Fruit fly (Drosophila melanogaster): ENCODE results near the gene CG10958.

CG10958 gene

dm6 chrX:8126149-8126548 lies 5.9 kb upstream of the CG10958 start (continued):
- TF ChIP-seq Mad (GFP tag; optimal IDR thresholded peaks at IDR 0.05) (no peak), sqz (GFP tag; optimal IDR thresholded peaks at IDR 0.05) (no peak), ro (GFP tag; IDR thresholded peaks at IDR 0.05) (no peak), insv (GFP tag; optimal IDR thresholded peaks at IDR 0.05) (no peak), CG14860 (GFP tag; IDR thresholded peaks at IDR 0.05; ENCODE audit: partially characterized antibody) (no peak), wdn (GFP tag; IDR thresholded peaks at IDR 0.05) (no peak), h (optimal IDR thresholded peaks at IDR 0.05) (no peak), pb (GFP tag; optimal IDR thresholded peaks at IDR 0.05) (no peak), Camta (GFP tag; optimal IDR thresholded peaks at IDR 0.05) (peak; percentile 35), Fer2 (tag; optimal IDR thresholded peaks at IDR 0.05) (no peak), Poxn (GFP tag; IDR thresholded peaks at IDR 0.05) (no peak), Taf1 (GFP tag; IDR thresholded peaks at IDR 0.05) (no peak), CoRest (tag; optimal IDR thresholded peaks at IDR 0.05) (peak; percentile 47), CG11560 (tag; IDR thresholded peaks at IDR 0.05) (no peak), CG4820 (GFP tag; optimal IDR thresholded peaks at IDR 0.05) (peak; percentile 53), ftz-f1 (GFP tag; optimal IDR thresholded peaks at IDR 0.05) (no peak), fru (optimal IDR thresholded peaks at IDR 0.05) (no peak), ewg (GFP tag; optimal IDR thresholded peaks at IDR 0.05) (peak; percentile 67), bcd (GFP tag; optimal IDR thresholded peaks at IDR 0.05) (peak; percentile 18), nom (GFP tag; optimal IDR thresholded peaks at IDR 0.05) (no peak), CG16813 (GFP tag; IDR thresholded peaks at IDR 0.05; ENCODE audit: partially characterized antibody) (no peak), da (GFP tag; optimal IDR thresholded peaks at IDR 0.05) (no peak), so (GFP tag; IDR thresholded peaks at IDR 0.05) (no peak), MESR4 (GFP tag; optimal IDR thresholded peaks at IDR 0.05) (no peak)

dm6 chrX:8128133-8128532 lies 4.0 kb upstream of the CG10958 start:
- no peak for TF ChIP-seq Drgx (GFP tag; IDR thresholded peaks at IDR 0.05)
- peak; percentile 38 for TF ChIP-seq wek (GFP tag; optimal IDR thresholded peaks at IDR 0.05)
- TF ChIP-seq ranshi (GFP tag; IDR thresholded peaks at IDR 0.05): no peak
- no peak for TF ChIP-seq CG6175 (GFP tag; IDR thresholded peaks at IDR 0.05)
- TF ChIP-seq Awh (GFP tag; IDR thresholded peaks at IDR 0.05): peak; percentile 62; the same call in 1 of the 2 replicates
- TF ChIP-seq Lpt (GFP tag; optimal IDR thresholded peaks at IDR 0.05): no peak
- TF ChIP-seq Hmr (GFP tag; optimal IDR thresholded peaks at IDR 0.05): no peak
- no peak for TF ChIP-seq sd (tag; optimal IDR thresholded peaks at IDR 0.05)
- TF ChIP-seq Sox100B (GFP tag; optimal IDR thresholded peaks at IDR 0.05): peak; percentile 25
- TF ChIP-seq Xrp1 (GFP tag; IDR thresholded peaks at IDR 0.05): no peak
- TF ChIP-seq Mes4 (GFP tag; optimal IDR thresholded peaks at IDR 0.05): no peak
- TF ChIP-seq CG9876 (GFP tag; optimal IDR thresholded peaks at IDR 0.05): no peak
- peak; percentile 16 for TF ChIP-seq CG2678 (tag; optimal IDR thresholded peaks at IDR 0.05)
- no peak for TF ChIP-seq Taf1 (GFP tag; IDR thresholded peaks at IDR 0.05)
- TF ChIP-seq Asciz (GFP tag; optimal IDR thresholded peaks at IDR 0.05): peak; percentile 59
- no peak for TF ChIP-seq CG3065 (GFP tag; optimal IDR thresholded peaks at IDR 0.05)
- TF ChIP-seq ATbp (GFP tag; optimal IDR thresholded peaks at IDR 0.05): peak; percentile 39
- no peak for TF ChIP-seq klu (GFP tag; IDR thresholded peaks at IDR 0.05)
- no peak for TF ChIP-seq Poxn (GFP tag; IDR thresholded peaks at IDR 0.05)
- peak; percentile 5 for TF ChIP-seq CG17359 (tag; optimal IDR thresholded peaks at IDR 0.05)
- TF ChIP-seq ci (GFP tag; IDR thresholded peaks at IDR 0.05): peak; percentile 42; the same call in 1 of the 3 replicates
- no peak for TF ChIP-seq CG9932 (GFP tag; IDR thresholded peaks at IDR 0.05)
- TF ChIP-seq CG5180 (GFP tag; optimal IDR thresholded peaks at IDR 0.05): peak; percentile 52
- peak; percentile 20 for TF ChIP-seq Sox102F (GFP tag; optimal IDR thresholded peaks at IDR 0.05)
- no peak for TF ChIP-seq E2f1 (GFP tag; IDR thresholded peaks at IDR 0.05)
- TF ChIP-seq Med (GFP tag): peak; percentile 15
- TF ChIP-seq dmrt99B (tag; optimal IDR thresholded peaks at IDR 0.05): peak; percentile 42

Measured in whole organism, embryonic.